Fruit fly (Drosophila melanogaster) whole organism, embryonic: ENCODE data around the gene CSN5.

Experiments
- Atf-2 ChIP-seq: fragments of 200-800 bp; sonication (Bioruptor generic); optimal IDR thresholded peaks from 2 replicates; lab custom pipeline; 2016; ENCODE audit warnings: missing biosample characterization, missing genetic modification characterization
- BEAF-32 ChIP-seq: fragments of 200-800 bp; sonication (Bioruptor generic); optimal IDR thresholded peaks from 3 replicates; lab custom pipeline; 2017; ENCODE audit warnings: missing biosample characterization, missing genetic modification characterization, mild to moderate bottlenecking, moderate library complexity, missing genetic modification reagents
- CG10274 ChIP-seq: fragments of 200-800 bp; sonication (Bioruptor generic); optimal IDR thresholded peaks from 3 replicates; lab custom pipeline; 2017; ENCODE audit warnings: missing biosample characterization, mild to moderate bottlenecking, missing genetic modification characterization
- CG11085 ChIP-seq: fragments of 200-800 bp; sonication (Bioruptor generic); IDR thresholded peaks from 2 replicates; pipeline ENCODE4 v1.3.6; 2022; ENCODE audit warnings: missing biosample characterization, missing genetic modification characterization
- CG11456 ChIP-seq: fragments of 200-800 bp; sonication (Bioruptor generic); IDR thresholded peaks from 3 replicates; pipeline ENCODE4 v1.3.6; 2022; ENCODE audit warnings: missing biosample characterization, missing genetic modification characterization
- CG11695 ChIP-seq: fragments of 200-800 bp; sonication (Bioruptor generic); IDR thresholded peaks from 3 replicates; pipeline ENCODE4 v1.3.6; 2022; ENCODE audit warnings: missing biosample characterization, missing genetic modification characterization
- CG16779 ChIP-seq: fragments of 200-800 bp; sonication (Bioruptor generic); IDR thresholded peaks from 2 replicates; pipeline ENCODE4 v1.3.6; 2022; ENCODE audit warnings: missing biosample characterization, missing genetic modification characterization
- CG17829 ChIP-seq: fragments of 200-800 bp; optimal IDR thresholded peaks from 2 replicates; lab custom pipeline; 2019; ENCODE audit warnings: missing biosample characterization, mild to moderate bottlenecking, missing genetic modification characterization, moderate library complexity
- CG2889 ChIP-seq: fragments of 200-800 bp; sonication (Bioruptor generic); IDR thresholded peaks from 3 replicates; pipeline ENCODE4 v1.3.6; 2022; ENCODE audit warnings: missing biosample characterization, missing genetic modification characterization
- CG30403 ChIP-seq: fragments of 200-800 bp; sonication (Bioruptor generic); optimal IDR thresholded peaks from 3 replicates; lab custom pipeline; 2016; ENCODE audit warnings: missing biosample characterization, missing genetic modification characterization
- CG30431 ChIP-seq: fragments of 200-800 bp; sonication (Bioruptor generic); optimal IDR thresholded peaks from 2 replicates; lab custom pipeline; 2017; ENCODE audit warnings: missing biosample characterization, missing genetic modification characterization
- CG31388 ChIP-seq: fragments of 200-800 bp; sonication (Bioruptor generic); optimal IDR thresholded peaks from 2 replicates; lab custom pipeline; 2016; ENCODE audit warnings: missing biosample characterization, missing genetic modification characterization
- CG33213 ChIP-seq: fragments of 200-800 bp; sonication (Bioruptor generic); optimal IDR thresholded peaks from 3 replicates; lab custom pipeline; 2016; ENCODE audit warnings: missing biosample characterization, missing genetic modification characterization
- CG3838 ChIP-seq: fragments of 200-800 bp; sonication (Bioruptor generic); optimal IDR thresholded peaks from 3 replicates; lab custom pipeline; 2016; ENCODE audit warnings: missing biosample characterization, missing genetic modification characterization
- CG4360 ChIP-seq: fragments of 200-800 bp; sonication (Bioruptor generic); IDR thresholded peaks from 2 replicates; pipeline ENCODE4 v1.3.6; 2022; ENCODE audit warnings: missing biosample characterization, missing genetic modification characterization
- CG7372 ChIP-seq: fragments of 200-800 bp; sonication (Bioruptor generic); IDR thresholded peaks from 2 replicates; pipeline ENCODE4 v1.3.6; 2022; ENCODE audit warnings: missing biosample characterization, missing genetic modification characterization
- CG7556 ChIP-seq: fragments of 200-800 bp; sonication (Bioruptor generic); optimal IDR thresholded peaks from 2 replicates; lab custom pipeline; 2017; ENCODE audit warnings: missing biosample characterization, mild to moderate bottlenecking, missing genetic modification characterization
- CG9797 ChIP-seq: fragments of 200-800 bp; sonication (Bioruptor generic); optimal IDR thresholded peaks from 3 replicates; lab custom pipeline; 2018; ENCODE audit warnings: missing biosample characterization, mild to moderate bottlenecking, missing genetic modification characterization
- Deaf1 ChIP-seq: fragments of 200-800 bp; optimal IDR thresholded peaks from 3 replicates; lab custom pipeline; 2019; ENCODE audit warnings: missing biosample characterization, mild to moderate bottlenecking, missing genetic modification characterization, moderate library complexity
- Dfd ChIP-seq, 2 experiments: fragments of >200 bp; optimal IDR thresholded peaks; 2 replicates each; lab custom pipeline; 2017; ENCODE audit warnings: missing biosample characterization in 2 of 2, missing genetic modification characterization in 2 of 2
- Fer3 ChIP-seq: fragments of 200-800 bp; sonication (Bioruptor generic); optimal IDR thresholded peaks from 2 replicates; lab custom pipeline; 2018; ENCODE audit warnings: missing biosample characterization, mild to moderate bottlenecking, missing genetic modification characterization, moderate library complexity
- HmgD ChIP-seq: fragments of 200-800 bp; sonication (Bioruptor generic); optimal IDR thresholded peaks from 3 replicates; lab custom pipeline; 2016; ENCODE audit warnings: missing biosample characterization, missing genetic modification characterization
- Hmr ChIP-seq: fragments of 200-800 bp; sonication (Bioruptor generic); optimal IDR thresholded peaks from 3 replicates; lab custom pipeline; 2017; ENCODE audit warnings: mild to moderate bottlenecking, missing biosample characterization, missing genetic modification reagents, missing genetic modification characterization
- Hr39 ChIP-seq: fragments of >200 bp; optimal IDR thresholded peaks from 2 replicates; lab custom pipeline; 2017
- Hsf ChIP-seq: fragments of 200-800 bp; sonication (Bioruptor generic); optimal IDR thresholded peaks from 3 replicates; lab custom pipeline; 2016; ENCODE audit warnings: missing biosample characterization, missing genetic modification characterization
- Lhr ChIP-seq: fragments of 200-800 bp; sonication (Bioruptor generic); optimal IDR thresholded peaks from 3 replicates; lab custom pipeline; 2017; ENCODE audit warnings: mild to moderate bottlenecking, missing biosample characterization, missing genetic modification reagents, missing genetic modification characterization
- Myb ChIP-seq: fragments of 200-800 bp; sonication (Bioruptor generic); optimal IDR thresholded peaks from 2 replicates; lab custom pipeline; 2016; ENCODE audit warnings: missing biosample characterization, missing genetic modification characterization
- NFAT ChIP-seq: fragments of 200-800 bp; sonication (Bioruptor generic); IDR thresholded peaks from 2 replicates; pipeline ENCODE4 v1.3.6; 2022; ENCODE audit warnings: missing biosample characterization, missing genetic modification characterization
- NfI ChIP-seq: fragments of 200-800 bp; sonication (Bioruptor generic); optimal IDR thresholded peaks from 3 replicates; lab custom pipeline; 2018; ENCODE audit warnings: missing biosample characterization, mild to moderate bottlenecking, missing genetic modification characterization, moderate library complexity
- Oaz ChIP-seq: fragments of 200-800 bp; sonication (Bioruptor generic); IDR thresholded peaks from 2 replicates; pipeline ENCODE4 v1.3.6; 2022; ENCODE audit warnings: missing biosample characterization, missing genetic modification characterization
- Side ChIP-seq: fragments of 200-800 bp; sonication (Bioruptor generic); optimal IDR thresholded peaks from 2 replicates; lab custom pipeline; 2016; ENCODE audit warnings: missing biosample characterization, missing genetic modification characterization
- Six4 ChIP-seq: fragments of 200-800 bp; sonication (Bioruptor generic); optimal IDR thresholded peaks from 2 replicates; lab custom pipeline; 2016; ENCODE audit warnings: missing biosample characterization, missing genetic modification characterization
- Sox100B ChIP-seq: fragments of 200-800 bp; sonication (Bioruptor generic); optimal IDR thresholded peaks from 3 replicates; lab custom pipeline; 2018; ENCODE audit warnings: missing biosample characterization, mild to moderate bottlenecking, missing genetic modification characterization
- bowl ChIP-seq: fragments of 200-800 bp; sonication (Bioruptor generic); IDR thresholded peaks from 2 replicates; pipeline ENCODE4 v1.3.6; 2022; ENCODE audit warnings: missing biosample characterization, missing genetic modification characterization
- cato ChIP-seq: fragments of 200-800 bp; sonication (Bioruptor generic); optimal IDR thresholded peaks from 2 replicates; lab custom pipeline; 2016; ENCODE audit warnings: missing biosample characterization, missing genetic modification characterization, borderline replicate concordance
- dpn ChIP-seq, 2 experiments: fragments of 200-800 bp; sonication (Bioruptor generic); optimal IDR thresholded peaks; 3 replicates each; lab custom pipeline; 2016; ENCODE audit warnings: missing biosample characterization in 2 of 2, missing genetic modification characterization in 2 of 2
- esg ChIP-seq: fragments of 200-800 bp; sonication (Bioruptor generic); conservative IDR thresholded peaks from 2 replicates; pipeline ENCODE4 v1.3.6; 2022; ENCODE audit warnings: missing biosample characterization, missing genetic modification characterization
- ftz-f1 ChIP-seq: fragments of 200-800 bp; sonication (Bioruptor generic); optimal IDR thresholded peaks from 2 replicates; lab custom pipeline; 2016; ENCODE audit warnings: missing biosample characterization, missing genetic modification characterization
- hb ChIP-seq: fragments of 200-800 bp; sonication (Bioruptor generic); IDR thresholded peaks from 3 replicates; pipeline ENCODE4 v1.3.6; 2022; ENCODE audit warnings: missing biosample characterization, missing genetic modification characterization; ENCODE audit not compliant: partially characterized antibody
- kah ChIP-seq: fragments of 200-800 bp; sonication (Bioruptor generic); optimal IDR thresholded peaks from 2 replicates; lab custom pipeline; 2018; ENCODE audit warnings: missing biosample characterization, mild to moderate bottlenecking, missing genetic modification characterization
- ken ChIP-seq: fragments of 200-800 bp; sonication (Bioruptor generic); IDR thresholded peaks from 3 replicates; pipeline ENCODE4 v1.3.6; 2022; ENCODE audit warnings: missing biosample characterization, missing genetic modification characterization
- mam ChIP-seq: fragments of 200-800 bp; sonication (Bioruptor generic); optimal IDR thresholded peaks from 3 replicates; lab custom pipeline; 2016; ENCODE audit warnings: missing biosample characterization, missing genetic modification characterization
- p53 ChIP-seq: fragments of 200-800 bp; sonication (Bioruptor generic); optimal IDR thresholded peaks from 2 replicates; lab custom pipeline; 2016; ENCODE audit warnings: missing biosample characterization, missing genetic modification characterization
- prd ChIP-seq, 3 experiments: fragments of >200 bp in 2 of 3; fragments of 200-800 bp in 1 of 3; sonication (Bioruptor generic) in 1 of 3; optimal IDR thresholded peaks in 2 of 3; IDR thresholded peaks in 1 of 3; 2 replicates in 2 of 3; 3 replicates in 1 of 3; pipeline versions ENCODE4 v1.3.6 to Lab custom; 2017 to 2022; ENCODE audit warnings: missing biosample characterization in 1 of 3, missing genetic modification characterization in 1 of 3
- pzg ChIP-seq: fragments of 200-800 bp; sonication (Bioruptor generic); optimal IDR thresholded peaks from 3 replicates; lab custom pipeline; 2018; ENCODE audit warnings: missing biosample characterization, mild to moderate bottlenecking, missing genetic modification characterization, moderate library complexity
- sima ChIP-seq: fragments of 200-800 bp; sonication (Bioruptor generic); optimal IDR thresholded peaks from 2 replicates; lab custom pipeline; 2016; ENCODE audit warnings: missing biosample characterization, missing genetic modification characterization
- tio ChIP-seq: fragments of 200-800 bp; sonication (Bioruptor generic); optimal IDR thresholded peaks from 2 replicates; lab custom pipeline; 2017; ENCODE audit warnings: missing biosample characterization, missing genetic modification characterization, inconsistent platforms
- toy ChIP-seq: fragments of 200-800 bp; sonication (Bioruptor generic); IDR thresholded peaks from 2 replicates; pipeline ENCODE4 v1.3.6; 2022; ENCODE audit warnings: missing biosample characterization, missing genetic modification characterization
- usp ChIP-seq: fragments of >200 bp; optimal IDR thresholded peaks from 2 replicates; lab custom pipeline; 2017; ENCODE audit warnings: missing biosample characterization, missing genetic modification characterization
- wdn ChIP-seq: fragments of 200-800 bp; sonication (Bioruptor generic); IDR thresholded peaks from 2 replicates; pipeline ENCODE4 v1.3.6; 2022; ENCODE audit warnings: missing biosample characterization, missing genetic modification characterization
- wek ChIP-seq: fragments of 200-800 bp; sonication (Bioruptor generic); optimal IDR thresholded peaks from 3 replicates; lab custom pipeline; 2018; ENCODE audit warnings: missing biosample characterization, mild to moderate bottlenecking, missing genetic modification characterization, moderate library complexity
- zfh1 ChIP-seq: fragments of 200-800 bp; sonication (Bioruptor generic); IDR thresholded peaks from 3 replicates; pipeline ENCODE4 v1.3.6; 2022; ENCODE audit warnings: missing biosample characterization, missing genetic modification characterization

Gene CSN5

dm6 chr3R:16432665-16433065 lies 37.2 kb upstream of the CSN5 start, which contains the start of gene Fntb (continued):
- TF ChIP-seq CG11456 = 0 out of 3 replicates have a peak, but pooled peaks have one; percentile 5
- peak; percentile 55 for TF ChIP-seq NfI (GFP tag; lab: Kevin White, UChicago)
- TF ChIP-seq CG11695 (GFP tag; lab: Robert Waterston, UW) = peak; percentile 60; the same call in 2 of the 3 replicates
- TF ChIP-seq ken (GFP tag; lab: Robert Waterston, UW) = no peak
- no peak for TF ChIP-seq hb (GFP tag; lab: Robert Waterston, UW)
- peak; percentile 12 for TF ChIP-seq CG31388 (GFP tag; lab: Kevin White, UChicago)
- TF ChIP-seq Side = no peak
- no peak for TF ChIP-seq bowl
- TF ChIP-seq Six4 (GFP tag; lab: Kevin White, UChicago) = peak; percentile 62
- 0 out of 3 replicates have a peak, but pooled peaks have one; percentile 15 for TF ChIP-seq zfh1 (GFP tag; lab: Robert Waterston, UW)
- no peak for TF ChIP-seq ftz-f1
- peak; percentile 31 for TF ChIP-seq BEAF-32 (GFP tag; lab: Kevin White, UChicago)
- TF ChIP-seq CG4360 = no peak
- no peak for TF ChIP-seq CG10274 (GFP tag; lab: Kevin White, UChicago)
- TF ChIP-seq Hsf (GFP tag; lab: Kevin White, UChicago) = peak; percentile 66
- no peak for TF ChIP-seq NFAT
- no peak for TF ChIP-seq prd (optimal IDR thresholded peaks at IDR 0.05; lab: Kevin White, UChicago)
- peak; percentile 72 for TF ChIP-seq prd (GFP tag; IDR thresholded peaks at IDR 0.05; lab: Robert Waterston, UW)
- TF ChIP-seq CG9797 = no peak
- TF ChIP-seq Hr39 (lab: Kevin White, UChicago) = no peak
- TF ChIP-seq mam = peak; percentile 46
- no peak for TF ChIP-seq tio (GFP tag; lab: Kevin White, UChicago)
- TF ChIP-seq Fer3 (tag; lab: Kevin White, UChicago) = peak; percentile 78
- TF ChIP-seq CG33213 (GFP tag; lab: Kevin White, UChicago) = no peak
- peak; percentile 80 for TF ChIP-seq CG30403
- no peak for TF ChIP-seq p53 (GFP tag; lab: Kevin White, UChicago)
- no peak for TF ChIP-seq Deaf1 (tag; lab: Kevin White, UChicago)
- no peak for TF ChIP-seq usp (GFP tag; lab: Kevin White, UChicago)
- TF ChIP-seq CG7556 (GFP tag; lab: Kevin White, UChicago) = peak; percentile 51
- peak; percentile 30 for TF ChIP-seq cato
- 0 out of 2 replicates have a peak, but pooled peaks have one; percentile 15 for TF ChIP-seq CG11085 (GFP tag; lab: Robert Waterston, UW)
- TF ChIP-seq dpn (GFP tag; optimal IDR thresholded peaks at IDR 0.05; lab: Kevin White, UChicago) = peak in 1 of 2 experiments; percentile 66
- no peak for TF ChIP-seq Atf-2
- TF ChIP-seq CG16779 (GFP tag; lab: Robert Waterston, UW) = no peak
- TF ChIP-seq CG17829 (tag; lab: Kevin White, UChicago) = peak; percentile 75
- TF ChIP-seq Hmr (GFP tag; lab: Kevin White, UChicago) = no peak
- no peak for TF ChIP-seq sima (GFP tag; lab: Kevin White, UChicago)
- TF ChIP-seq CG30431 = peak; percentile 39
- TF ChIP-seq Lhr = peak; percentile 15
- TF ChIP-seq toy (GFP tag; lab: Robert Waterston, UW) = no peak
- TF ChIP-seq pzg (GFP tag; lab: Kevin White, UChicago) = peak; percentile 24
- TF ChIP-seq Sox100B = no peak
- no peak for TF ChIP-seq Dfd (GFP tag; optimal IDR thresholded peaks at IDR 0.05; lab: Kevin White, UChicago)
- TF ChIP-seq wdn (GFP tag; lab: Robert Waterston, UW) = peak; percentile 41; the same call in 1 of the 2 replicates
- peak; percentile 41; the same call in 1 of the 2 replicates for TF ChIP-seq esg
- TF ChIP-seq Oaz (GFP tag; lab: Robert Waterston, UW) = no peak
- TF ChIP-seq HmgD (GFP tag; lab: Kevin White, UChicago) = no peak
- peak; percentile 20; the same call in 1 of the 2 replicates for TF ChIP-seq CG7372 (GFP tag; lab: Robert Waterston, UW)
- peak; percentile 16 for TF ChIP-seq CG3838 (GFP tag; lab: Kevin White, UChicago)
- no peak for TF ChIP-seq kah (GFP tag; lab: Kevin White, UChicago)
- no peak for TF ChIP-seq Myb (GFP tag; lab: Kevin White, UChicago)
- TF ChIP-seq CG2889 (GFP tag; lab: Robert Waterston, UW) = no peak
- TF ChIP-seq wek (GFP tag; lab: Kevin White, UChicago) = peak; percentile 94
